Worm (Caenorhabditis elegans) whole organism, dauer: ENCODE measurements around the gene clec-61.

Source experiments
- unc-62 ChIP-seq: sonication (generic microtip); optimal IDR thresholded peaks from 2 replicates; lab custom pipeline; 2017; ENCODE audit warnings: missing biosample characterization, missing genetic modification reagents, missing genetic modification characterization

The clec-61 gene

DNA sequence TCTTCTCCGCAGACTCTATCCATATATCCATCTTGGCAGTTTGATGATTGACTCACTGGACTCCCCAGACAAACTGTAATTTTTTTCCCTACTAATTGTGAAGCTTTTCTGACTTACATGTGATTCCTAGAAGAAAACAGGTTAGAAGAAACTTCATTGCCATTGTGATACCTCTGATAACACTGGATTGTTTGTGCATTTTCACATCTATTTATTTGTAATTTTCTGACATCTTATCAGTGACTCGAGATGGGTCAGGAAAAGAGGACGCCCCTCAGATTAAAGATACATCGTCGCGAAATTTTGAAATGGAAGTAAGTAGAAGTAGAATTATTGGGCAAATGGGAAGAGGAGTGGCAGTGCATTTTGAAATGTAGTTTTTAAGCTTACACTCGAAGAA is at the start of gene clec-61:
clec-61 (minus strand) TSS at position 209 of the 400 bp plus-strand sequence.
- no peak for TF ChIP-seq unc-62

DNA sequence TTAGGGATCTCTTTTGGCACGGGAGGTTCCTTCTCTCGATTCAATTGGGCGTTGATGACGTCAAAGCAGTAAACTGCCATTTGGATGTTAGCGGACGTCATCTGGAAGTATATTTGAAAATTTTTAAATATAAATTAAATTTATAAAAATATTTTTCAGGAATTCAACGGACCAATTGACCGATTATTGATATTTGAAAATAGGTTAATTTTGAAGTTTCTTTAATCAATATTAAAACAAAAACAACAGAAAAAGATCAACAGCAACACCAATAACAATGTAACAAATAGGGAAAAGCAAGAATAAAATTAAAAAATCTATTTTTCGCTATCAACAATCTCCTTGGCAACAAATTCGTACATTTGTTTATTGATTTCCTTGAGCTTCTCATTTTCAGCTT is 48.9 kb upstream of the clec-61 start, which contains the start of gene R166.3:
R166.3 (minus strand) TSS at position 101 of the 400 bp plus-strand sequence.
- no peak for TF ChIP-seq unc-62

DNA sequence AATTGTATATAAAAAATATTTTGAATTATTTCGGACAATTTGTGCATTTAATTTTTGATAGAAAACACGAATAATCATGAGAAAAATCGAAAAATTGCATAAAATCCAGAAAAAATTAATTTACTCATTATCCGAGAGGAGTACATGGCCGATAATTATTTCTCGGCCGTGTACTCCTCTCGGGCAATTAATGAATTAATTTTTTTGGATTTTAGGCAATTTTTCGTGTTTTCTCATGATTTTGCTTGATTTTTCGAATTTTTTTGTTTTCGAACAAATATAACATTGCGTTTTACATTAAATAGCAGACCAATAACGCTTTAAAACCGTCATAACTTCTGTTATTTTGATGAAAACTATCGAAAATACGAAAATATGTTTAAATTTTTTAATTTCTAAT is 47.7 kb upstream of the clec-61 start:
- TF ChIP-seq unc-62: no peak

DNA sequence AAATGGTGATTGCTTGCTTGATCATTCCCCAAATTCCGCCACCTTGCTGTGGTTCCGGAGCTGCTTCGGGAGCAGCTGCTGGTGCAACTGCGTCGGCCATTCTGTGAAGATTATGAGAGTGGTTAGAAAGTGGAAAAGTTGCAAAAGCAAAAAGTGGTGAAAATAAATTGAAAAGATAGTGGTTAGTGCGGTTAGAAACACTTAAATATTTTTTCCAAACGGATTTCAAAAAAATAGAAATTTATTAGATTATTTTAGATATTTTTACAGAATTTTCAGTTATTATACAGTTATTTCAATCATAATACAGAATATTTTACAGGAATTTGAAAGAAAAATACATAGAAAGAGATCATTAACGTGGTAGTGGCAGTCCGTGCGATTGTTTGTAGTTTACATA is 47.2 kb upstream of the clec-61 start, which contains the start of gene R166.2:
R166.2 (minus strand) TSS at position 101 of the 400 bp plus-strand sequence.
- TF ChIP-seq unc-62: no peak

DNA sequence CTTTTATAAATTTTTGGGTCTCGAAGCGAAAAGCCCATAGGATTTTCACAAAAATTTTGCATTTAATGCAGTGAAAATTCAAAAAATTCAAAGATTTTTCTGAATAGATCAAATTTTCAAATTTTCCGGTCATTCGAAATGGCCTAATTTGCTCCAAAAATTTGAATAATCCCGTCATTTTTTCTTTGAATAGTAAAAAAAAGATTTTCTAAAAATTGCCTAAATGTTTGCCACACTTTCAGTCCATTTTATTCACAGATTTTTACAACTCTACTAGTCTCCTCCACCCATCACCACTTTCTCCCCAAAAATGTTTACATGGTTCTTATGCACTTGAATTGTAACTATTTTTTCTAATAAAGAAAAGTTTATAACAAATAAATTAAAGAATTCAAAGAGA is 43.6 kb upstream of the clec-61 start:
- no peak for TF ChIP-seq unc-62

DNA sequence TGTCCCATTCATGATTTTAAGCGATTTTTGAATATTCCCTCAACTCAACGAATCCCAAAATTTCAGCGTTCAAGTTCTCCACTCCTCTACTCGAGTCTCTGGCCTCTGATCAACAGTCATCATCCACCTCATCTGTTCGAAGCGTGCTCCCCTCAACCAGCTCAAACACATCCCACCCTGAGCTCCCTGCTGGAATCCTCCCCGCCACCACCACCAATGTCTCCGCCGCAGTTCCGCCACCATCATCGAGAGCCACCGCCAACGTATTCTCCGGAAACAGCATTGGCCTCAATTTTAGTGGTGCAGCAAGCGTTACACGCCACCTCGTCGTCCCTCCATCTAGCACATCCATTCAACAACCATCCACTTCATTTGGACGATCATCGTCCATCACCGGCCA is 41.3 kb upstream of the clec-61 start:
- TF ChIP-seq unc-62: no peak

DNA sequence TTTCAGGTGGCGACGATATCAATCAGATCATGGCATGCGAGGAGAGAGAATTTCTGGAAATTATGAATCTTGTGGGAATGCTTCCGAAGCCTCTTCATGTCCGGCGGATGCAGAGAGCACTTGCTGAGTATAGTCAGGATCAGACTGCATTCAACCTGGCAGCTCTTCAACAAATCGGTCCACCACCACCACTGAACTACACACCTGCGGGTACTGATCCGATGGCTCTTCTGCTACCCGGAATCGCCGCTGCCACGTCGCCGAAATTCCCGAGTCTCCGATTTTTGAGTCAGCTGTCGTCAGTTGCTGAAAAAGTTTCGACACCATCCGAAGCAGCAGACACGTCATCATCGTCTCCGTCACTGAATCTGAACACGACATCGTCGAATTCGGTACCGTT is 40.6 kb upstream of the clec-61 start:
- no peak for TF ChIP-seq unc-62

DNA sequence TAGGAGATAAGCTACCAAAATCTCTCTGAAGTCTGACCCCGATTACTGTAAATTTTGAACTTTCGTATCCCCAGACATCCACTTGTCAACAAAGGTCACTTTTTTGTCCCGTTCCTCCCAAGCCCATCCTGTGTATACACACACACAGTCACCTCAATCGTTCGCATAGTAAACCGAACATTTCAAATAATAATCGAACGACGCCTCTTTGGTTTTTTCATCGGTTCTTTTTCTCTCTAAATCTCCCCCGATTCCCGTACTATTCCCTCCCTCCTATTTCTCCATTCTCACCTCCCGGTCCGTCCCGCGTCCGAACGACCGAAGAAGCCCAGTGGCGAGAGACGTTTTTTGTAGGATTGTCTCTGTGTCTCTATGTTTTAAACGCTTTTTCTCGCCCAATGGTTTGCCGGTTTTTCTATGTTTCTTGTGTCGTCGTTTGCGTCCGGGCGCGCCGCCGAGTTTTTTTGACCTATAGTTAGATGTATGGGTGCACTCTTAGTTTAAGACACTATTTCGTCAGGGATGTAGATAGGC is 38.9 kb upstream of the clec-61 start:
- no peak for TF ChIP-seq unc-62

DNA sequence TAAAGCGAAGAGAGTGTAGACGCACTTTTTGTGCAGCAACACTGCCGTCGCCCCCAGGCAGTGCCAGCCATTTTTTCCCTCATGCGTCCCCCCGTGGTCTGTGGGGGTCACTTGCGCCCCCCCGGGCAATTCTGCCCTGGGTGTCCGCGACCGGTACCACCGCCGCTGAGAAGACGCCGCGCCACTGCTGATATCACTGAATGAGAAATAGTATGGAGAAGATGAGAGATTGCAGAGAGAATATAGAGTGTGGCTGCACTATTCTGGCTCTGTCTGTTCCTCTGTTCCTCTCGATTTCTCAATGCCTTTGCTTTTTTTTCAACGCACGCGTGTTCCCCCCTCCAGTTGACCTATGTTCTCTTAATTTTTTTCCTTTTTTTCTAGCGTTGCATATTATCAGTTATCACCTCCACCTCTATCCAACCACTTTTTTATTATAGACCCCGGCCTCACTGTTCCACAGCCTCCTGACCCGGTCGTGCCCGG is 37.4 kb upstream of the clec-61 start, which contains the start of gene mab-10:
mab-10 (plus strand) TSS at position 436 of the 486 bp plus-strand sequence.
- no peak for TF ChIP-seq unc-62

DNA sequence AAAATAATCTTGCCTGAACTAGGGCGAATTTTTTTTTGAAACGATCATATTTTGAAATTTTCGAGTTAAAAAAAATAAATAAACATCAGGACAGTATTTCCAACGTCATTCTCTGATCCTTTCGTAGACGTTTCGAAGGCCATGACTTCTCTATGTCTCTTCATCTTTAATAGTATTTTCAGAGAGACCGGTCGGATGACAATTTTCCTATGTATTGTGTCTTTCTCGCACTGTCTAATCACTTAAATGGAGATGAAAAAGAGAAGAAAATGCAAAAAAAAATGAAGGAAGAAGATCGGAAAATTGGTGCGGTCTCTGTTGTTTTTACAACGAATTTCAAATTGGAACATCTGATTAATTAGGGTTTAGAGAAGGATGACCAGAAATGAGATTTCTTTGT is 34.8 kb upstream of the clec-61 start:
- no peak for TF ChIP-seq unc-62

DNA sequence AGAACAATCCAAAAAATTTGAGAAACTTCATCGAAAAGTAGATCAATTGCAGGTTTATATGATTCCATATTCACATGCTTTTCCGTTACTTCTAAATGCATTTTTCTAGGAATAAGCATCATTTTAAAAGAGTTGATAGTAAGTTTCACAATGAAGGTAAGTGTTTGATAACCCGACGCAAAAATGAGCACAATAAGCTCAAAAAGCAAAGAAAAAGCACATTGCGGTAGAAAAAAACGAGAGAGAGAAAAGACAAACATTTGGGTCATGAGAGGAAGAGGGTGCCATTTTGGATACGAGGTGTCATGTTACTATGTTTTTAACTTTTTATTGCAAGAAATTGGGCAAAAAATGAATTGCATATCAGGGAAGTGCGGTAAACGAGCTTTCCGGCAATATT is 34.0 kb upstream of the clec-61 start, which contains the start of gene F59B10.6:
F59B10.6 (minus strand) TSS at position 101 of the 400 bp plus-strand sequence.
- no peak for TF ChIP-seq unc-62

DNA sequence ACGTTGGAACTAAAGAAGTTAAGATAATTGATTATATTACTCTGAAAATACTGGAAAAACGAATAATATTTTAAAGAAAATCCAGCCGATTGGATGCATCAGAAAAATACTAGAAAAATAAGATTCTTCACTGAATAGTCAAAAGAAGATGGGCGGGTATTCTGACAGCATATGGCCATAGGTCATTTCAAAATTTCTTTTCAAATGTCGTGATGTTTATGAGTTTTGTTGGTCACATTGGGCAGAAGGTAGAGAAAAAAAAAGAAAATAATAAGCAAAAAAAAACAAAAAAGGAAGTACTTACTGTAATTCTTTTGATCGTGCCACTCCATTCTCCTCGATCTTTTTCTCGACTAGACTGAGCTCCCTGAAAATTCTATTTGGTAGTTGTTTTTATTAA is 33.2 kb upstream of the clec-61 start, which contains the start of gene F59B10.5:
F59B10.5 (minus strand) TSS at position 101 of the 400 bp plus-strand sequence.
- TF ChIP-seq unc-62: no peak

DNA sequence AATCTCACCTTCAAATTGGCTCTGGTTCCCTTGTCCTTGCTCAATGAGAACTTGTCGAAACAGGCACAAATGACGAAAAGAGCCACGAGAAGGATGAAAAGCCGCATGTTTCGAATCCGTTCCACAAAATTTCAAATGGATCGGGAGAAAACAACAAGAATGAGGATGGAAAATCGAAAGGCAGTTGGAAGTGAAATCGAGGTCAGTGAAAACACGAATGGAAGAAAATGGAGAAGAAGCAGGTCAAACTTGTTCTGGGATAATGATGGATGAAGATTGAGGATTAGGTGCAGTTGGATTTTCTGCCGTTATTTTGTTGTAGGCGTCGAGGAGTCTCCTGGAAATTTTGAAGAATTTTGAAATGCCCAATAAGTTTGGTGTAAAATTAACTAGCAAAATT is 32.7 kb upstream of the clec-61 start:
- TF ChIP-seq unc-62: no peak

DNA sequence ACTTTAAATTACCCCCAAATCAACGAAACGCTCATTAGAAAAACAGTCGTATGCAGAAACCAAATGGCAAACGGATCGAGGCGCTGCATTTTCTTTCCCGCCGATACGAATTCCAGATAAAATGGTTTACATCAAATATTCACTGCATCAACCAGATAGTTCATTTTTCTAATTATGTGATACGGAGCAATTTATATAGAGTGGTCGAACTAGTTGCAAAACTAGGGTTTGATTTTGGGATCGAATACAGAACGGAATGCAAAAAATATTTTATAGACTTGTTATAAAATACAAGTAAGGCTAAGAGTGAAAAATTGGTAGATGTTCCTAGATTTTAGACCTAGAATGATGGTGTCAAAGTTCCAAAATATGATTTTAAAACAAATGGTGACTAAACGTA is 29.5 kb upstream of the clec-61 start:
- no peak for TF ChIP-seq unc-62

DNA sequence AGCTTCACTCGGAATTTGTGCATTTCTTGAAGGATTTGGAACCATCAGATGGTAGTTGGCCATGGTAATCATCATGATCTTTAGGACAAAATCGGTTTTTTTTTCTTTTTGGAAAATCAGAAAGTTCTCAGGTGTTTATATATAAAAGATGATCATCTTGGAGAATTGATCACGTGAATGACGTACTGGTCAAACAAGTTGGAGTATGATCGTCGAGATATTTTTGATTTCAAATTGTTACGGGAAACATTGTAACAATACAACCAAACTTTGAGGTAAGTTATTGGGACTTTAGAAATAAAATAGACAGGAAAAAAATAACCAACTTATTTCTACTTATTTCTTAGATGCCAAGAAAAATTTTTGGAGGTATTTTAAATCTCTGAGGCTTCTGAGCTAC is 28.7 kb upstream of the clec-61 start, which contains the start of gene F59B10.4:
F59B10.4 (minus strand) TSS at position 101 of the 400 bp plus-strand sequence.
- TF ChIP-seq unc-62: no peak

DNA sequence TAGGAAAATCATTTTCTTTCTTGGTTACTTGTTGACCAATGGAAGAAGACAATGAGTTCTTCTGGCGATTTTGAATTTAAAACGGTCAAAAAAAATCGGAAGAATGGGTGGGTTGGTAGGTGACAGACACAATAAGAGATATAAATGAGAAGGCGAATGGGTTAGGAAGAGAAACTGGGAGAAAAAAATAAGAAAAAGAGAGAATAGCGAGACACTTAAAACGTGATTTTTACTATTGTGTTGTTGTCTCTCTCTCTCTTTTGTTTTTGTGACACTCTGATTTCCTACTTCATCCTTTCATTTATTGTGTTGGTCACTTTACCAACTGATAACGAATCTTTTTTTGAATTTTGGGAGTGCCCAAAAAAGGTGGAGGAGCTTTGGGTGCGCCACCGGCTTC is 26.0 kb upstream of the clec-61 start:
- TF ChIP-seq unc-62: no peak

DNA sequence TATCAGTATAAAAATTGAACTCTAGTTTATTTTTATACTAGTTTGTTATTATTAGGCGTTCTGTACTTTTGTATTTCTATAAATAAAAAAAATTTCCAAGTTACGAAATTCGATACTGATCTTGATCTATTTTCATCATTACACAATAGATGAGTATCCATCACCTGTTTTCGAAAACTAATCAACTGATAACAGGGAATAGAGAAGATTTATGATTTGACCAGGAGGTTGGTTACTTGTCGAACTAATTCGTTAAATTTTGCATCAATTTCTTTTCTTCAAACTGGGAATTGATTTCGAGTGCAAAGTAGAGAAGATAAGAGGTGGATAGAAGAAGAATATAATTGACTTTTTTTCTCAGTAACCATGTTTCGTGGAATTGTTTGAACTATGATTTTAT is 25.1 kb upstream of the clec-61 start:
- TF ChIP-seq unc-62: no peak

DNA sequence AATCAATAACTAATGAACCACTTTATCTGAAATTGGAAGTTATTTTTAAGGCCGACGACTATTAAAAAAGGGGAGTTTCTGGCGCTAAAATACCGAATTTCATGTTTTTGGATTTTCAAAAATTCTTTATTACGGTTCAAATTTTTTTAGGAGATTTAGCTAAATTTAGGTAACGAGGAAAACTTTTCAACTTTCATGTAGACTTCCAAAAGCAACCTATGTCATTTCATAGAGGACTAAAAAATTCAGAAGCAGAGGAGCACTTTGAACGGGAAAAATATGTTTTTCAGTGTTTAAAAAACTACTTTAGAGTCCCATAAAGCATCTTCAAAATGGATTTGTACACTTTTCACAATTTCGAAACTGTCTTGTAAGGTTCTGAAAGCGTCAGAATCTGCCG is 23.0 kb upstream of the clec-61 start:
- no peak for TF ChIP-seq unc-62

DNA sequence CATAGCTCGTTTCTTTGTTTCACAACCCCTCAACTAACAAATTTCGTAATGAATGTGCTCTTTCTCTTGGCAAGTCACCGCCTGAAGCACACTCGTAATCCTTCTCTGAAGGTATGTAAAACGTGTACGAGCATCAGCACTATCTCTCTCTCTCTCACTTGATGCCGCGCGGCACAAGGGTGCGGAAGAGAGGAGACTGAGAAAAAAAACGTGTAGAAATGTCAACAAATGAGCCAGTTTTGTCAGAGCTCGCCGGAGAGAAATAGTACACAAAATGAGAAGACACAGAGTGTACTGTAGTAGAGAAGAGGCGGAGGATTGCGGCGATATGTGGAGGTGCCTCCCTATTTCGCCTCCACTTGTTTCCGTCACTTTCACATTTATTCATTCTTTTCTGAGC is 19.9 kb upstream of the clec-61 start, which contains the start of gene F59B10.3:
F59B10.3 (plus strand) TSS at position 301 of the 400 bp plus-strand sequence.
- TF ChIP-seq unc-62: no peak
